Worm (Caenorhabditis elegans) whole organism, late embryonic: ENCODE results near the gene C46C11.4.

Source experiments
- lin-11 ChIP-seq: fragments of 200-800 bp; sonication (Bioruptor generic); optimal IDR thresholded peaks from 2 replicates; lab custom pipeline; 2018; ENCODE audit warnings: mild to moderate bottlenecking, missing genetic modification characterization, missing compliant biosample characterization
- tbx-2 ChIP-seq: sonication (generic microtip); optimal IDR thresholded peaks from 2 replicates; lab custom pipeline; 2016; ENCODE audit warnings: missing genetic modification characterization, missing compliant biosample characterization

DNA sequence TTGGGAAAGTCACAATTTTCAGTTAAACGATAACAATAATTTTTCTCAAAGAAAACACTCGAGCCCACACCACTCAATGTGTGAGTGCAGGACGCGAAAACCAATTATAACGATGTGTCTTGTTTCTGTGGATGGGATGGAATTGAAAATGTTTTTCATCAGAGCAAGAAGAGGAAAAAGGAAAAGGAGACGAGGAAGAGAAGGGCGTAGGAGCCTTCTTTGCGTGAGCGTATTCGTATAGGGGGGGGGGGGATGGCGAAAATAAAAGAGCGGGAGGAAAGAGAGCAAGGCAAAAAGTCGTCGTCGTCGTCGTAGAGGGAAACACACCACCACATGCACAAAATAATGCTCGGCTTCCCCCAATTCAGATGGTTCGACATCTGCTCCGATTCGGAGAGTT lies 27.0 kb downstream of the C46C11.4 start:
- no peak for TF ChIP-seq lin-11
- TF ChIP-seq tbx-2 (tag; lab: Kevin White, UChicago) = no peak
